Fruit fly (Drosophila melanogaster) whole organism, wandering third instar larva: ENCODE measurements around the gene side-III.

Source experiments
- CrebA ChIP-seq: fragments of 200-800 bp; sonication (Bioruptor generic); optimal IDR thresholded peaks from 2 replicates; lab custom pipeline; 2016; ENCODE audit warnings: missing biosample characterization, mild to moderate bottlenecking, missing genetic modification characterization, borderline replicate concordance
- Dfd ChIP-seq: fragments of >200 bp; optimal IDR thresholded peaks from 2 replicates; lab custom pipeline; 2017; ENCODE audit warnings: missing biosample characterization, missing genetic modification characterization
- Hr83 ChIP-seq: fragments of 200-300 bp; sonication (Bioruptor generic); optimal IDR thresholded peaks from 2 replicates; lab custom pipeline; 2016; ENCODE audit warnings: missing biosample characterization, mild to moderate bottlenecking, missing genetic modification characterization, moderate library complexity; ENCODE audit not compliant: poor library complexity, severe bottlenecking
- Jra ChIP-seq: sonication (Bioruptor generic); optimal IDR thresholded peaks from 2 replicates; lab custom pipeline; 2016; ENCODE audit warnings: missing biosample characterization, missing genetic modification characterization
- Rel ChIP-seq, 2 experiments: fragments of 200-800 bp; sonication (Bioruptor generic) in 1 of 2; optimal IDR thresholded peaks; 2 replicates in 1 of 2; 3 replicates in 1 of 2; lab custom pipeline; 2016 to 2019; ENCODE audit warnings: mild to moderate bottlenecking in 2 of 2, missing biosample characterization in 2 of 2, missing genetic modification characterization in 2 of 2, moderate library complexity in 1 of 2
- brk ChIP-seq: fragments of 200-800 bp; sonication (Bioruptor generic); optimal IDR thresholded peaks from 2 replicates; lab custom pipeline; 2016; ENCODE audit warnings: missing biosample characterization, mild to moderate bottlenecking, missing genetic modification characterization
- dl ChIP-seq, 2 experiments: fragments of 175-275, 200-275 bp in 1 of 2; fragments of 200-275 bp in 1 of 2; sonication (Bioruptor generic); optimal IDR thresholded peaks; lab custom pipeline; 2018; ENCODE audit warnings: mild to moderate bottlenecking in 2 of 2, missing biosample characterization in 2 of 2, missing genetic modification characterization in 2 of 2, moderate library complexity in 2 of 2; ENCODE audit not compliant: partially characterized antibody in 2 of 2, insufficient read depth in 1 of 2
- h ChIP-seq: fragments of 200-800 bp; sonication (Bioruptor generic); optimal IDR thresholded peaks from 3 replicates; lab custom pipeline; 2016; ENCODE audit warnings: missing biosample characterization, mild to moderate bottlenecking, missing genetic modification characterization
- sage ChIP-seq: fragments of 200-800 bp; sonication (Bioruptor generic); optimal IDR thresholded peaks from 2 replicates; lab custom pipeline; 2016; ENCODE audit warnings: missing biosample characterization, mild to moderate bottlenecking, missing genetic modification characterization

The side-III gene

DNA sequence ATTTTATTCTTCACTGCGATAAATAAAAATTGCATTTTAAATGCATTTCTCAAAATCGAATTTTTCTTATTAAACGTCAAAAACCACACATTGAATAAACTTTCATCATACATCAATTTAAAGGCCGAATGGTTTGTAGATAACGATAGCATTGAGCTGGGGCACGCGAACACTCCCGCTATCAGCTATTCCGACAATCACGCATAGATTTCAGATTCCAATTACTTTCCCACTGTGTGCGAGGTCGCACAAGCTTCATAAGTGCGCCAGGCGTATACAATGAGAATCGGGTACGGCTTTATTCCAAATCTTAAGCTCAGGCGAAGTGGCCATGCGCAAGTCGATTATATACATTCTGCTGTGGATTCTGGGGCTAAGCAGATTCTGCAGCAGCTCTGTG is 137.6 kb downstream of the side-III start, which contains the start of gene CG46303:
CG46303 (plus strand) TSS at position 223 of the 400 bp plus-strand sequence.
- peak; percentile 51 for TF ChIP-seq h (GFP tag; lab: Kevin White, UChicago)
- TF ChIP-seq dl (GFP tag; optimal IDR thresholded peaks at IDR 0.05; lab: Kevin White, UChicago; ENCODE audit: insufficient read depth in 1 of 2, partially characterized antibody in 2 of 2) = no peak

DNA sequence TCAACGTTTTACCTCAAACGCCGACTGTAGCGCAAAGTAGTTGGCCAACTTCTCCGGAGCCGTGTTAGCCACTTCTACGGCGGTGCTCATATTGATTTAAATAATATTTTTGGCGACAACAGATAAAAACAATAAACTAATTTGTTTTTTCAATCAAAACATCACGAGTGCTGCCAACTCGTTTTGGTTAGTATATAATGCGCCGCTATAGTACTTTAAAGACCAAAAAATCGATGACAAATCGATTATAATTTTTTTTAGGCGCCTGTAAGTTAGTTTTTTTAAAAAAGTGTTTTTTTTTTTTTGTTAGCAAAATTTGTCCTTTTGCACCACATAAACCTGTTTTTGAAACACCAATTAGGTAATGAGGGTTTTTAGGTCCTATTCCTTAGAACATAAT is 138.1 kb downstream of the side-III start, which contains the start of gene Hpr1:
Hpr1 (minus strand) TSS at position 198 of the 400 bp plus-strand sequence.
- TF ChIP-seq Hr83 (no peak), Rel (GFP tag; optimal IDR thresholded peaks at IDR 0.05; lab: Kevin White, UChicago) (no peak), Rel (tag; optimal IDR thresholded peaks at IDR 0.05; lab: Kevin White, UChicago) (no peak), sage (GFP tag; lab: Kevin White, UChicago) (peak; percentile 33), Jra (GFP tag; lab: Kevin White, UChicago) (no peak), brk (GFP tag; lab: Kevin White, UChicago) (no peak)

dm6 chr3R:5813157-5813659 is 146.1 kb downstream of the side-III start, which contains the start of gene CG42675:
CG42675 (plus strand) TSS chr3R:5813609.
- TF ChIP-seq CrebA = peak; percentile 25
- no peak for TF ChIP-seq Dfd (GFP tag; lab: Kevin White, UChicago)
- TF ChIP-seq, all 38 proteins: peak for 1
